Worm (Caenorhabditis elegans) whole organism, L4/young adult: ENCODE data around the gene srh-16.

ENCODE experiments used
- dao-5 ChIP-seq: sonication (generic microtip); optimal IDR thresholded peaks from 2 replicates; lab custom pipeline; 2016; ENCODE audit warnings: missing genotype, missing genetic modification characterization, moderate library complexity, missing compliant biosample characterization
- him-1 ChIP-seq: sonication (generic microtip); optimal IDR thresholded peaks from 2 replicates; lab custom pipeline; 2016; ENCODE audit warnings: missing genotype, missing genetic modification reagents, missing genetic modification characterization, missing compliant biosample characterization

DNA sequence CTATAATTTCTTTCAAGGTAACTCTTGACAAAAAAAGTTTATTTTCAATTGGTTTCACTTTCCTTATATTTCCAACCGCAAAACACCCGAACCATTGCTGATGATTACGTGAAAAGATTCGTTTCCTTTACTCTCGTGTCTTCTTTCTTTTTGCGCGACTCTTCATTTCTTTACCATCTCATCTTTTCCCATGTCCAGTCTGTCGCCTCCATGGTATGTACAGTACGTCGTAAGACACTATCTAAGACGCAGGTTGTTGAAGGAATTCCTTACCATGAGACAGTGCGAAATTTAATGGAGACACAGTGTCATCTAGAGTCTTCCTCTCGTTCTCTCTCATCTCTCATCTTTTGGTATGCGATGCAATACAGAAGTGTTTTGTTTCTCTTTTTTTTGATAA lies 8.5 kb downstream of the srh-16 start:
- no peak for TF ChIP-seq him-1 (tag; lab: Kevin White, UChicago)
- TF ChIP-seq dao-5 (tag; lab: Kevin White, UChicago) = no peak
